Fruit fly (Drosophila melanogaster) whole organism, embryonic: ENCODE results near the gene CG12811.

Source experiments
- Asciz ChIP-seq: fragments of 200-800 bp; sonication (Bioruptor generic); optimal IDR thresholded peaks from 2 replicates; lab custom pipeline; 2017; ENCODE audit warnings: missing biosample characterization, mild to moderate bottlenecking, missing genetic modification characterization, missing genetic modification reagents
- B-H1 ChIP-seq: fragments of 200-800 bp; sonication (Bioruptor generic); IDR thresholded peaks from 3 replicates; pipeline ENCODE4 v1.3.6; 2022; ENCODE audit warnings: missing biosample characterization, missing genetic modification characterization
- Bgb ChIP-seq: fragments of 200-800 bp; sonication (Bioruptor generic); IDR thresholded peaks from 2 replicates; pipeline ENCODE4 v1.3.6; 2022; ENCODE audit warnings: missing biosample characterization, missing genetic modification characterization; ENCODE audit not compliant: partially characterized antibody
- CG10209 ChIP-seq: fragments of 200-800 bp; sonication (Bioruptor generic); optimal IDR thresholded peaks from 3 replicates; lab custom pipeline; 2017; ENCODE audit warnings: missing biosample characterization, mild to moderate bottlenecking, missing genetic modification characterization, missing genetic modification reagents
- CG12659 ChIP-seq: fragments of 200-800 bp; sonication (Bioruptor generic); optimal IDR thresholded peaks from 3 replicates; lab custom pipeline; 2017; ENCODE audit warnings: mild to moderate bottlenecking, missing biosample characterization, missing genetic modification reagents, missing genetic modification characterization
- CG12942 ChIP-seq: fragments of 200-800 bp; sonication (Bioruptor generic); optimal IDR thresholded peaks from 3 replicates; lab custom pipeline; 2016; ENCODE audit warnings: missing biosample characterization, missing genetic modification characterization
- CG13123 ChIP-seq: fragments of 200-800 bp; sonication (Bioruptor generic); optimal IDR thresholded peaks from 2 replicates; lab custom pipeline; 2016; ENCODE audit warnings: missing biosample characterization, missing genetic modification characterization
- CG14710 ChIP-seq: fragments of 200-800 bp; sonication (Bioruptor generic); optimal IDR thresholded peaks from 3 replicates; lab custom pipeline; 2019; ENCODE audit warnings: missing biosample characterization, mild to moderate bottlenecking, missing genetic modification characterization, moderate library complexity
- CG2202 ChIP-seq: fragments of 200-800 bp; sonication (Bioruptor generic); optimal IDR thresholded peaks from 2 replicates; lab custom pipeline; 2018; ENCODE audit warnings: missing biosample characterization, mild to moderate bottlenecking, missing genetic modification characterization
- CG31365 ChIP-seq: fragments of 200-800 bp; sonication (Bioruptor generic); optimal IDR thresholded peaks from 2 replicates; lab custom pipeline; 2018; ENCODE audit warnings: missing biosample characterization, mild to moderate bottlenecking, missing genetic modification characterization
- CG31388 ChIP-seq: fragments of 200-800 bp; sonication (Bioruptor generic); optimal IDR thresholded peaks from 2 replicates; lab custom pipeline; 2016; ENCODE audit warnings: missing biosample characterization, missing genetic modification characterization
- CG34376 ChIP-seq: fragments of 200-800 bp; sonication (Bioruptor generic); optimal IDR thresholded peaks from 2 replicates; lab custom pipeline; 2018; ENCODE audit warnings: missing biosample characterization, mild to moderate bottlenecking, missing genetic modification characterization
- CG3838 ChIP-seq: fragments of 200-800 bp; sonication (Bioruptor generic); optimal IDR thresholded peaks from 3 replicates; lab custom pipeline; 2016; ENCODE audit warnings: missing biosample characterization, missing genetic modification characterization
- CG4424 ChIP-seq: fragments of 200-800 bp; sonication (Bioruptor generic); optimal IDR thresholded peaks from 3 replicates; lab custom pipeline; 2016; ENCODE audit warnings: missing biosample characterization, missing genetic modification characterization
- CG4707 ChIP-seq: fragments of 200-800 bp; sonication (Bioruptor generic); optimal IDR thresholded peaks from 2 replicates; lab custom pipeline; 2018; ENCODE audit warnings: missing biosample characterization, mild to moderate bottlenecking, missing genetic modification characterization, moderate library complexity
- CG4820 ChIP-seq: fragments of 200-800 bp; sonication (Bioruptor generic); optimal IDR thresholded peaks from 3 replicates; lab custom pipeline; 2016; ENCODE audit warnings: missing biosample characterization, missing genetic modification characterization
- CG6791 ChIP-seq: fragments of 200-800 bp; sonication (Bioruptor generic); IDR thresholded peaks from 3 replicates; pipeline ENCODE4 v1.3.6; 2022; ENCODE audit warnings: missing biosample characterization, missing genetic modification characterization; ENCODE audit not compliant: partially characterized antibody
- CG9727 ChIP-seq: fragments of 200-800 bp; sonication (Bioruptor generic); optimal IDR thresholded peaks from 3 replicates; lab custom pipeline; 2017; ENCODE audit warnings: missing biosample characterization, mild to moderate bottlenecking, missing genetic modification characterization
- E2f1 ChIP-seq: fragments of 200-800 bp; sonication (Bioruptor generic); IDR thresholded peaks from 2 replicates; pipeline ENCODE4 v1.3.6; 2022; ENCODE audit warnings: missing biosample characterization, missing genetic modification characterization
- ERR ChIP-seq: fragments of 200-800 bp; sonication (Bioruptor generic); optimal IDR thresholded peaks from 2 replicates; lab custom pipeline; 2016; ENCODE audit warnings: missing biosample characterization, missing genetic modification characterization
- Fer2 ChIP-seq: fragments of 200-800 bp; sonication (Bioruptor generic); optimal IDR thresholded peaks from 2 replicates; lab custom pipeline; 2018; ENCODE audit warnings: missing biosample characterization, mild to moderate bottlenecking, missing genetic modification characterization, moderate library complexity
- Gug ChIP-seq: fragments of 200-800 bp; sonication (Bioruptor generic); IDR thresholded peaks from 4 replicates; pipeline ENCODE4 v1.3.6; 2022; ENCODE audit warnings: missing biosample characterization, missing genetic modification characterization
- H2.0 ChIP-seq: fragments of 200-800 bp; sonication (Bioruptor generic); IDR thresholded peaks from 2 replicates; pipeline ENCODE4 v1.3.6; 2022; ENCODE audit warnings: missing biosample characterization, missing genetic modification characterization
- HLH4C ChIP-seq: fragments of 200-800 bp; sonication (Bioruptor generic); IDR thresholded peaks from 3 replicates; pipeline ENCODE4 v1.3.6; 2022; ENCODE audit warnings: missing biosample characterization, missing genetic modification characterization; ENCODE audit not compliant: partially characterized antibody
- Hmx ChIP-seq: fragments of 200-800 bp; sonication (Bioruptor generic); optimal IDR thresholded peaks from 2 replicates; lab custom pipeline; 2016; ENCODE audit warnings: missing biosample characterization, missing genetic modification characterization
- Lim3 ChIP-seq: fragments of 200-800 bp; sonication (Bioruptor generic); IDR thresholded peaks from 2 replicates; pipeline ENCODE4 v1.3.6; 2022; ENCODE audit warnings: missing biosample characterization, missing genetic modification characterization
- Mes4 ChIP-seq: fragments of 200-800 bp; sonication (Bioruptor generic); optimal IDR thresholded peaks from 2 replicates; lab custom pipeline; 2016; ENCODE audit warnings: missing biosample characterization, missing genetic modification characterization
- NC2β ChIP-seq: fragments of 200-800 bp; sonication (Bioruptor generic); optimal IDR thresholded peaks from 2 replicates; lab custom pipeline; 2016; ENCODE audit warnings: missing biosample characterization, missing genetic modification characterization
- Optix ChIP-seq: fragments of 200-800 bp; sonication (Bioruptor generic); IDR thresholded peaks from 3 replicates; pipeline ENCODE4 v1.3.6; 2022; ENCODE audit warnings: missing biosample characterization, missing genetic modification characterization
- Scr ChIP-seq: fragments of 200-800 bp; sonication (Bioruptor generic); IDR thresholded peaks from 2 replicates; pipeline ENCODE4 v1.3.6; 2022; ENCODE audit warnings: missing biosample characterization, missing genetic modification characterization; ENCODE audit not compliant: partially characterized antibody
- ara ChIP-seq: fragments of 200-800 bp; sonication (Bioruptor generic); IDR thresholded peaks from 2 replicates; pipeline ENCODE4 v1.3.6; 2022; ENCODE audit warnings: missing biosample characterization, missing genetic modification characterization
- bab2 ChIP-seq: fragments of 200-800 bp; sonication (Bioruptor generic); optimal IDR thresholded peaks from 2 replicates; lab custom pipeline; 2016; ENCODE audit warnings: missing biosample characterization, missing genetic modification characterization
- bowl ChIP-seq: fragments of 200-800 bp; sonication (Bioruptor generic); IDR thresholded peaks from 2 replicates; pipeline ENCODE4 v1.3.6; 2022; ENCODE audit warnings: missing biosample characterization, missing genetic modification characterization
- chn ChIP-seq: fragments of 200-800 bp; sonication (Bioruptor generic); optimal IDR thresholded peaks from 2 replicates; lab custom pipeline; 2016; ENCODE audit warnings: missing biosample characterization, missing genetic modification characterization
- corto ChIP-seq: fragments of 200-800 bp; sonication (Bioruptor generic); optimal IDR thresholded peaks from 2 replicates; lab custom pipeline; 2016; ENCODE audit warnings: missing biosample characterization, mild to moderate bottlenecking, missing genetic modification characterization, moderate library complexity
- croc ChIP-seq: fragments of 200-800 bp; sonication (Bioruptor generic); conservative IDR thresholded peaks from 3 replicates; pipeline ENCODE4 v1.3.6; 2022; ENCODE audit warnings: missing biosample characterization, missing genetic modification characterization
- crp ChIP-seq, 2 experiments: fragments of 200-800 bp; sonication (Bioruptor generic); optimal IDR thresholded peaks; 2 replicates in 1 of 2; 3 replicates in 1 of 2; lab custom pipeline; 2017; ENCODE audit warnings: missing biosample characterization in 2 of 2, missing genetic modification characterization in 2 of 2, mild to moderate bottlenecking in 1 of 2, moderate library complexity in 1 of 2
- disco-r ChIP-seq: fragments of 200-800 bp; sonication (Bioruptor generic); optimal IDR thresholded peaks from 2 replicates; lab custom pipeline; 2016; ENCODE audit warnings: missing biosample characterization, missing genetic modification characterization
- dm ChIP-seq: fragments of 200-800 bp; sonication (Bioruptor generic); optimal IDR thresholded peaks from 3 replicates; lab custom pipeline; 2016; ENCODE audit warnings: missing biosample characterization, missing genetic modification characterization
- inv ChIP-seq: fragments of 200-800 bp; sonication (Bioruptor generic); IDR thresholded peaks from 2 replicates; pipeline ENCODE4 v1.3.6; 2022; ENCODE audit warnings: missing biosample characterization, missing genetic modification characterization; ENCODE audit not compliant: partially characterized antibody
- lbe ChIP-seq: fragments of 200-800 bp; sonication (Bioruptor generic); optimal IDR thresholded peaks from 2 replicates; lab custom pipeline; 2016; ENCODE audit warnings: missing biosample characterization, mild to moderate bottlenecking, missing genetic modification characterization
- nerfin-2 ChIP-seq: fragments of 200-800 bp; sonication (Bioruptor generic); IDR thresholded peaks from 2 replicates; pipeline ENCODE4 v1.3.6; 2022; ENCODE audit warnings: missing biosample characterization, missing genetic modification characterization; ENCODE audit not compliant: partially characterized antibody
- pzg ChIP-seq: fragments of 200-800 bp; sonication (Bioruptor generic); optimal IDR thresholded peaks from 3 replicates; lab custom pipeline; 2018; ENCODE audit warnings: missing biosample characterization, mild to moderate bottlenecking, missing genetic modification characterization, moderate library complexity
- rib ChIP-seq: fragments of 200-800 bp; sonication (Bioruptor generic); IDR thresholded peaks from 2 replicates; pipeline ENCODE4 v1.3.6; 2022; ENCODE audit warnings: missing biosample characterization, missing genetic modification characterization
- seq ChIP-seq: fragments of 200-800 bp; sonication (Bioruptor generic); IDR thresholded peaks from 2 replicates; pipeline ENCODE4 v1.3.6; 2022; ENCODE audit warnings: missing biosample characterization, missing genetic modification characterization
- sna ChIP-seq: fragments of 200-800 bp; sonication (Bioruptor generic); IDR thresholded peaks from 2 replicates; pipeline ENCODE4 v1.3.6; 2022; ENCODE audit warnings: missing biosample characterization, missing genetic modification characterization; ENCODE audit not compliant: partially characterized antibody
- unc-4 ChIP-seq: fragments of 200-800 bp; sonication (Bioruptor generic); IDR thresholded peaks from 2 replicates; pipeline ENCODE4 v1.3.6; 2022; ENCODE audit warnings: missing biosample characterization, missing genetic modification characterization; ENCODE audit not compliant: partially characterized antibody

The CG12811 gene

dm6 chr3R:10045343-10045742, 3.3 kb downstream of the CG12811 start, which contains the start of the genes CG11722 and mtTFB2 (continued):
- no peak for TF ChIP-seq CG2202
- TF ChIP-seq bab2 (GFP tag; lab: Kevin White, UChicago) = no peak
- TF ChIP-seq CG4424 (GFP tag; lab: Kevin White, UChicago) = no peak
- TF ChIP-seq CG3838 = no peak
- TF ChIP-seq sna (GFP tag; lab: Robert Waterston, UW) = peak; percentile 45; the same call in 1 of the 2 replicates
- no peak for TF ChIP-seq CG12659 (GFP tag; lab: Kevin White, UChicago)
- no peak for TF ChIP-seq rib
- peak; percentile 14 for TF ChIP-seq CG14710 (tag; lab: Kevin White, UChicago)
- TF ChIP-seq lbe (GFP tag; lab: Kevin White, UChicago) = peak; percentile 50
- peak; percentile 50 to 95 for TF ChIP-seq crp (GFP tag; optimal IDR thresholded peaks at IDR 0.05; lab: Kevin White, UChicago)
- 0 out of 3 replicates have a peak, but pooled peaks have one; percentile 47 for TF ChIP-seq HLH4C (GFP tag; lab: Robert Waterston, UW)
- TF ChIP-seq croc (GFP tag; lab: Robert Waterston, UW) = no peak
- TF ChIP-seq Mes4 (GFP tag; lab: Kevin White, UChicago) = no peak
- TF ChIP-seq unc-4 (GFP tag; lab: Robert Waterston, UW) = peak; percentile 60
- TF ChIP-seq chn (GFP tag; lab: Kevin White, UChicago) = no peak
- no peak for TF ChIP-seq bowl (GFP tag; lab: Robert Waterston, UW)
- no peak for TF ChIP-seq dm

- TF ChIP-seq CG6791 (GFP tag; lab: Robert Waterston, UW) = 0 out of 3 replicates have a peak, but pooled peaks have one; percentile 30
- TF ChIP-seq CG4820 (GFP tag; lab: Kevin White, UChicago) = peak; percentile 64
- TF ChIP-seq disco-r (GFP tag; lab: Kevin White, UChicago) = no peak
- peak; percentile 46 for TF ChIP-seq Bgb (GFP tag; lab: Robert Waterston, UW)
- peak; percentile 65 for TF ChIP-seq CG31388 (GFP tag; lab: Kevin White, UChicago)
- TF ChIP-seq CG12942 (GFP tag; lab: Kevin White, UChicago) = peak; percentile 85
- peak; percentile 47 for TF ChIP-seq corto
- peak; percentile 12 for TF ChIP-seq NC2β
- peak; percentile 56; the same call in 1 of the 2 replicates for TF ChIP-seq bowl (GFP tag; lab: Robert Waterston, UW)
- peak; percentile 77; the same call in 3 of the 4 replicates for TF ChIP-seq Gug (GFP tag; lab: Robert Waterston, UW)
- peak; percentile 76 for TF ChIP-seq CG10209 (GFP tag; lab: Kevin White, UChicago)
- no peak for TF ChIP-seq Hmx (GFP tag; lab: Kevin White, UChicago)
- 0 out of 2 replicates have a peak, but pooled peaks have one; percentile 29 for TF ChIP-seq Lim3 (GFP tag; lab: Robert Waterston, UW)
- TF ChIP-seq CG9727 (GFP tag; lab: Kevin White, UChicago) = peak; percentile 77
- peak; percentile 83 for TF ChIP-seq seq (GFP tag; lab: Robert Waterston, UW)
- TF ChIP-seq CG13123 (GFP tag; lab: Kevin White, UChicago) = peak; percentile 75
- TF ChIP-seq Asciz (GFP tag; lab: Kevin White, UChicago) = peak; percentile 40
- peak; percentile 76 for TF ChIP-seq pzg (GFP tag; lab: Kevin White, UChicago)
- TF ChIP-seq nerfin-2 (GFP tag; lab: Robert Waterston, UW) = peak; percentile 84
- peak; percentile 4 for TF ChIP-seq CG31365 (tag; lab: Kevin White, UChicago)
- peak; percentile 36 for TF ChIP-seq CG34376 (GFP tag; lab: Kevin White, UChicago)
- TF ChIP-seq CG4707 = peak; percentile 59
- TF ChIP-seq ara (GFP tag; lab: Robert Waterston, UW) = peak; percentile 59; the same call in 1 of the 2 replicates
- peak; percentile 89 for TF ChIP-seq B-H1 (GFP tag; lab: Robert Waterston, UW)
- peak; percentile 93 for TF ChIP-seq E2f1 (GFP tag; lab: Robert Waterston, UW)
- no peak for TF ChIP-seq ERR (GFP tag; lab: Kevin White, UChicago)
- peak; percentile 83 for TF ChIP-seq Fer2
- TF ChIP-seq Optix = 0 out of 3 replicates have a peak, but pooled peaks have one; percentile 7
- TF ChIP-seq inv = peak; percentile 32
- TF ChIP-seq Scr (GFP tag; lab: Robert Waterston, UW) = peak; percentile 54
- TF ChIP-seq H2.0 (GFP tag; lab: Robert Waterston, UW) = peak; percentile 91
Measured at dm6 chr3R:10042664-10043372, 5.8 kb downstream of the CG12811 start, which contains the start of the genes Mical and CG3909. Gene Mical, minus strand, starts transcription at chr3R:10042895. Gene CG3909, plus strand, starts transcription at chr3R:10043270.
